Fruit fly (Drosophila melanogaster) whole organism, adult: Measurements from ENCODE around the gene CG32249.

ENCODE experiments used
- CG12768 ChIP-seq: fragments of 200-800 bp; sonication (Bioruptor generic); optimal IDR thresholded peaks from 2 replicates; lab custom pipeline; 2017; ENCODE audit warnings: missing biosample characterization, missing genetic modification characterization, mild to moderate bottlenecking, moderate library complexity, missing genetic modification reagents
- CG14711 ChIP-seq: fragments of 200-800 bp; sonication (Bioruptor generic); optimal IDR thresholded peaks from 2 replicates; lab custom pipeline; 2018; ENCODE audit warnings: missing biosample characterization, mild to moderate bottlenecking, missing genetic modification characterization, moderate library complexity
- CG1620 ChIP-seq: fragments of 200-800 bp; sonication (Bioruptor generic); optimal IDR thresholded peaks from 2 replicates; lab custom pipeline; 2016; ENCODE audit warnings: missing biosample characterization, missing genetic modification characterization
- CG33017 ChIP-seq: fragments of 200-800 bp; sonication (Bioruptor generic); optimal IDR thresholded peaks from 2 replicates; lab custom pipeline; 2018; ENCODE audit warnings: missing biosample characterization, mild to moderate bottlenecking, missing genetic modification characterization, moderate library complexity
- CG7045 ChIP-seq: fragments of 200-800 bp; sonication (Bioruptor generic); optimal IDR thresholded peaks from 2 replicates; lab custom pipeline; 2017; ENCODE audit warnings: missing biosample characterization, mild to moderate bottlenecking, missing genetic modification characterization
- Hr96 ChIP-seq: fragments of 200-800 bp; sonication (Bioruptor generic); optimal IDR thresholded peaks from 2 replicates; lab custom pipeline; 2016; ENCODE audit warnings: missing biosample characterization, missing genetic modification characterization
- bab1 ChIP-seq: fragments of 200-800 bp; sonication (Bioruptor generic); optimal IDR thresholded peaks from 3 replicates; lab custom pipeline; 2019; ENCODE audit warnings: missing biosample characterization, mild to moderate bottlenecking, missing genetic modification characterization, moderate library complexity
- cnc ChIP-seq, 2 experiments: fragments of >200 bp; optimal IDR thresholded peaks; 2 replicates each; lab custom pipeline; 2017
- toe ChIP-seq: fragments of 200-800 bp; sonication (Bioruptor generic); optimal IDR thresholded peaks from 2 replicates; lab custom pipeline; 2016; ENCODE audit warnings: missing biosample characterization, missing genetic modification characterization

Gene CG32249

dm6 chr3L:4519417-4519931 lies 49.7 kb downstream of the CG32249 start:
- no peak for TF ChIP-seq toe
- TF ChIP-seq CG14711 (tag; lab: Kevin White, UChicago) = no peak
- TF ChIP-seq CG12768 (GFP tag; lab: Kevin White, UChicago) = no peak
- no peak for TF ChIP-seq cnc (optimal IDR thresholded peaks at IDR 0.05; lab: Kevin White, UChicago)
- TF ChIP-seq CG33017 = no peak
- TF ChIP-seq bab1 (GFP tag; lab: Kevin White, UChicago) = no peak
- TF ChIP-seq Hr96 (GFP tag; lab: Kevin White, UChicago) = no peak
- TF ChIP-seq CG7045 = no peak
- TF ChIP-seq CG1620 (GFP tag; lab: Kevin White, UChicago) = no peak
